Worm (Caenorhabditis elegans) whole organism, L4 larva: ENCODE results near the gene D2024.5.

ENCODE experiments used
- F10B5.3 ChIP-seq: sonication (generic microtip); optimal IDR thresholded peaks from 2 replicates; lab custom pipeline; 2016; ENCODE audit warnings: mild to moderate bottlenecking, missing genetic modification characterization, missing compliant biosample characterization
- F26F4.8 ChIP-seq: fragments of 200-800 bp; sonication (Bioruptor generic); conservative IDR thresholded peaks from 2 replicates; pipeline ENCODE4 v1.3.6; 2022; ENCODE audit warnings: missing genetic modification characterization, missing compliant biosample characterization
- T20F7.1 ChIP-seq: fragments of 200-800 bp; sonication (Bioruptor generic); optimal IDR thresholded peaks from 2 replicates; lab custom pipeline; 2018; ENCODE audit warnings: mild to moderate bottlenecking, missing genetic modification characterization, missing compliant biosample characterization
- T26A8.4 ChIP-seq: fragments of 200-800 bp; sonication (Bioruptor generic); IDR thresholded peaks from 2 replicates; pipeline ENCODE4 v1.3.6; 2022; ENCODE audit warnings: missing genetic modification characterization, missing compliant biosample characterization
- Y75B8A.6 ChIP-seq: fragments of 200-800 bp; sonication (Bioruptor generic); IDR thresholded peaks from 2 replicates; pipeline ENCODE4 v1.3.6; 2022; ENCODE audit warnings: missing genetic modification reagents, missing genetic modification characterization, missing compliant biosample characterization
- ZK337.2 ChIP-seq: fragments of 200-800 bp; sonication (Bioruptor generic); IDR thresholded peaks from 2 replicates; pipeline ENCODE4 v1.3.6; 2022; ENCODE audit warnings: missing genetic modification reagents, missing genetic modification characterization, missing compliant biosample characterization
- ZK546.5 ChIP-seq, 2 experiments: sonication (generic microtip); optimal IDR thresholded peaks; 2 replicates each; lab custom pipeline; 2017; ENCODE audit warnings: missing biosample characterization in 2 of 2, missing genetic modification characterization in 2 of 2
- aha-1 ChIP-seq: fragments of 150-350 bp; peaks from one replicate; lab custom pipeline; 2014; ENCODE audit warnings: missing biosample characterization, missing genetic modification characterization
- aly-2 ChIP-seq: sonication (generic microtip); optimal IDR thresholded peaks from 2 replicates; lab custom pipeline; 2018; ENCODE audit warnings: missing biosample characterization, missing genetic modification characterization
- arid-1 ChIP-seq: fragments of 200-800 bp; sonication (Bioruptor generic); conservative IDR thresholded peaks from 2 replicates; pipeline ENCODE4 v1.3.6; 2022; ENCODE audit warnings: missing genetic modification reagents, missing genetic modification characterization, missing compliant biosample characterization
- ceh-20 ChIP-seq: fragments of 200-800 bp; sonication (Bioruptor generic); IDR thresholded peaks from 2 replicates; pipeline ENCODE4 v1.3.6; 2022; ENCODE audit warnings: missing genetic modification reagents, missing genetic modification characterization, missing compliant biosample characterization
- ceh-28 ChIP-seq: fragments of 150-350 bp; optimal IDR thresholded peaks from 2 replicates; lab custom pipeline; 2014; ENCODE audit warnings: missing biosample characterization, missing genetic modification reagents, missing genetic modification characterization
- ceh-32 ChIP-seq: sonication (generic microtip); optimal IDR thresholded peaks from 2 replicates; lab custom pipeline; 2016; ENCODE audit warnings: mild to moderate bottlenecking, missing genetic modification characterization, missing compliant biosample characterization; ENCODE audit not compliant: poor library complexity
- ceh-44 ChIP-seq: fragments of 200-800 bp; sonication (Bioruptor generic); IDR thresholded peaks from 2 replicates; pipeline ENCODE4 v1.3.6; 2022; ENCODE audit warnings: missing genetic modification reagents, missing genetic modification characterization, missing compliant biosample characterization
- ceh-62 ChIP-seq: sonication (generic microtip); optimal IDR thresholded peaks from 2 replicates; lab custom pipeline; 2017; ENCODE audit warnings: missing biosample characterization, missing genetic modification characterization
- ctbp-1 ChIP-seq: fragments of 200-800 bp; sonication (Bioruptor generic); IDR thresholded peaks from 2 replicates; pipeline ENCODE4 v1.3.6; 2022; ENCODE audit warnings: missing genetic modification reagents, missing genetic modification characterization, missing compliant biosample characterization
- daf-16 ChIP-seq, 3 experiments: sonication (generic microtip); optimal IDR thresholded peaks; 2 replicates each; lab custom pipeline; 2016 to 2017; ENCODE audit warnings: missing genetic modification characterization in 3 of 3, missing genetic modification reagents in 3 of 3, mild to moderate bottlenecking in 2 of 3, missing compliant biosample characterization in 2 of 3, missing biosample characterization in 1 of 3, moderate library complexity in 1 of 3
- dmd-6 ChIP-seq: fragments of 200-800 bp; sonication (Bioruptor generic); IDR thresholded peaks from 2 replicates; pipeline ENCODE4 v1.3.6; 2022; ENCODE audit warnings: missing genetic modification reagents, missing genetic modification characterization, missing compliant biosample characterization
- dpl-1 ChIP-seq: fragments of 150-350 bp; optimal IDR thresholded peaks from 2 replicates; lab custom pipeline; 2014; ENCODE audit warnings: missing biosample characterization, missing genetic modification reagents, missing genetic modification characterization
- dve-1 ChIP-seq: sonication (generic microtip); optimal IDR thresholded peaks from 2 replicates; lab custom pipeline; 2017; ENCODE audit warnings: antibody characterized with exemption, mild to moderate bottlenecking, missing genetic modification characterization, missing compliant biosample characterization; ENCODE audit not compliant: insufficient read depth
- egl-43 ChIP-seq: fragments of 200-800 bp; sonication (Bioruptor generic); IDR thresholded peaks from 2 replicates; pipeline ENCODE4 v1.3.6; 2022; ENCODE audit warnings: missing genetic modification reagents, missing genetic modification characterization, missing compliant biosample characterization
- fkh-10 ChIP-seq: fragments of 150-350 bp; optimal IDR thresholded peaks from 2 replicates; lab custom pipeline; 2014; ENCODE audit warnings: missing biosample characterization, missing genetic modification reagents, missing genetic modification characterization
- fos-1 ChIP-seq: fragments of 150-350 bp; optimal IDR thresholded peaks from 2 replicates; lab custom pipeline; 2014; ENCODE audit warnings: missing biosample characterization, missing genetic modification characterization
- hif-1 ChIP-seq, 2 experiments: sonication (generic microtip); optimal IDR thresholded peaks; 2 replicates each; lab custom pipeline; 2016 to 2017; ENCODE audit warnings: missing compliant biosample characterization in 2 of 2, missing genetic modification characterization in 2 of 2, missing genetic modification reagents in 2 of 2, missing genotype in 2 of 2, mild to moderate bottlenecking in 1 of 2
- hlh-11 ChIP-seq: fragments of 200-800 bp; sonication (Bioruptor generic); optimal IDR thresholded peaks from 2 replicates; lab custom pipeline; 2018; ENCODE audit warnings: mild to moderate bottlenecking, missing genetic modification characterization, missing compliant biosample characterization
- hlh-30 ChIP-seq: sonication (generic microtip); optimal IDR thresholded peaks from 2 replicates; lab custom pipeline; 2017; ENCODE audit warnings: antibody characterized with exemption, mild to moderate bottlenecking, missing genetic modification characterization, missing compliant biosample characterization; ENCODE audit not compliant: insufficient read depth
- hmg-1.1 ChIP-seq: fragments of 200-800 bp; sonication (Bioruptor generic); IDR thresholded peaks from 2 replicates; pipeline ENCODE4 v1.3.6; 2022; ENCODE audit warnings: missing genetic modification reagents, missing genetic modification characterization, missing compliant biosample characterization
- lim-7 ChIP-seq: fragments of 200-800 bp; sonication (Bioruptor generic); IDR thresholded peaks from 2 replicates; pipeline ENCODE4 v1.3.6; 2022; ENCODE audit warnings: missing genetic modification characterization, missing compliant biosample characterization
- lin-1 ChIP-seq: fragments of 200-800 bp; sonication (Bioruptor generic); IDR thresholded peaks from 2 replicates; pipeline ENCODE4 v1.3.6; 2022; ENCODE audit warnings: missing genetic modification reagents, missing genetic modification characterization, missing compliant biosample characterization
- lin-13 ChIP-seq: fragments of 150-350 bp; optimal IDR thresholded peaks from 2 replicates; lab custom pipeline; 2014; ENCODE audit warnings: missing biosample characterization, missing genetic modification reagents, missing genetic modification characterization
- lin-15B ChIP-seq: fragments of 150-350 bp; sonication (generic microtip); optimal IDR thresholded peaks from 3 replicates; lab custom pipeline; 2014; ENCODE audit warnings: missing biosample characterization, missing genetic modification characterization
- lin-38 ChIP-seq: fragments of 200-800 bp; sonication (Bioruptor generic); IDR thresholded peaks from 2 replicates; pipeline ENCODE4 v1.3.6; 2022; ENCODE audit warnings: missing genetic modification reagents, missing genetic modification characterization, missing compliant biosample characterization
- lin-39 ChIP-seq: fragments of 150-350 bp; optimal IDR thresholded peaks from 2 replicates; lab custom pipeline; 2014; ENCODE audit warnings: missing biosample characterization, missing genetic modification reagents, missing genetic modification characterization
- lir-3 ChIP-seq: sonication (generic microtip); optimal IDR thresholded peaks from 2 replicates; lab custom pipeline; 2016; ENCODE audit warnings: mild to moderate bottlenecking, missing genetic modification characterization, missing compliant biosample characterization
- lsy-2 ChIP-seq, 2 experiments: fragments of 150-350 bp in 1 of 2; sonication (generic microtip) in 1 of 2; optimal IDR thresholded peaks; 2 replicates each; lab custom pipeline; 2014 to 2017; ENCODE audit warnings: missing biosample characterization in 2 of 2, missing genetic modification characterization in 2 of 2
- mxl-2 ChIP-seq: fragments of 200-800 bp; sonication (Bioruptor generic); conservative IDR thresholded peaks from 2 replicates; pipeline ENCODE4 v1.3.6; 2022; ENCODE audit warnings: missing genetic modification reagents, missing genetic modification characterization, missing compliant biosample characterization
- mxl-3 ChIP-seq: fragments of 200-800 bp; sonication (Bioruptor generic); optimal IDR thresholded peaks from 2 replicates; lab custom pipeline; 2018; ENCODE audit warnings: mild to moderate bottlenecking, missing genetic modification characterization, missing compliant biosample characterization
- nhr-111 ChIP-seq: fragments of 200-800 bp; sonication (Bioruptor generic); optimal IDR thresholded peaks from 2 replicates; lab custom pipeline; 2018; ENCODE audit warnings: mild to moderate bottlenecking, missing genetic modification characterization, missing compliant biosample characterization
- nhr-41 ChIP-seq: fragments of 200-800 bp; sonication (Bioruptor generic); IDR thresholded peaks from 2 replicates; pipeline ENCODE4 v1.3.6; 2022; ENCODE audit warnings: missing genetic modification reagents, missing genetic modification characterization, missing compliant biosample characterization
- php-3 ChIP-seq: fragments of 200-800 bp; sonication (Bioruptor generic); IDR thresholded peaks from 2 replicates; pipeline ENCODE4 v1.3.6; 2022; ENCODE audit warnings: missing genetic modification reagents, missing genetic modification characterization, missing compliant biosample characterization
- rbr-2 ChIP-seq: sonication (generic microtip); optimal IDR thresholded peaks from 2 replicates; lab custom pipeline; 2016; ENCODE audit warnings: missing genotype, missing genetic modification characterization, missing compliant biosample characterization
- sdz-12 ChIP-seq: fragments of 200-800 bp; sonication (Bioruptor generic); optimal IDR thresholded peaks from 2 replicates; lab custom pipeline; 2018; ENCODE audit warnings: mild to moderate bottlenecking, missing genetic modification characterization, missing compliant biosample characterization
- tag-97 ChIP-seq: fragments of 200-800 bp; sonication (Bioruptor generic); IDR thresholded peaks from 2 replicates; pipeline ENCODE4 v1.3.6; 2022; ENCODE audit warnings: missing genetic modification characterization, missing compliant biosample characterization
- unc-62 ChIP-seq, 3 experiments: fragments of 150-350 bp in 1 of 3; sonication (generic microtip); optimal IDR thresholded peaks in 2 of 3; peaks in 1 of 3; 1 replicate in 1 of 3; 2 replicates in 2 of 3; lab custom pipeline; 2014 to 2017; ENCODE audit warnings: missing biosample characterization in 3 of 3, missing genetic modification characterization in 3 of 3, missing genetic modification reagents in 3 of 3, missing genotype in 1 of 3
- zfp-2 ChIP-seq: sonication (generic microtip); optimal IDR thresholded peaks from 2 replicates; lab custom pipeline; 2016; ENCODE audit warnings: mild to moderate bottlenecking, missing genetic modification characterization, missing compliant biosample characterization
- zfp-3 ChIP-seq: fragments of 200-800 bp; sonication (Bioruptor generic); conservative IDR thresholded peaks from 2 replicates; pipeline ENCODE4 v1.3.6; 2022; ENCODE audit warnings: missing genetic modification reagents, missing genetic modification characterization, missing compliant biosample characterization
- zip-2 ChIP-seq: fragments of 150-350 bp; optimal IDR thresholded peaks from 2 replicates; lab custom pipeline; 2014; ENCODE audit warnings: missing biosample characterization, missing genetic modification characterization
- ztf-7 ChIP-seq: fragments of 150-350 bp; optimal IDR thresholded peaks from 2 replicates; lab custom pipeline; 2014; ENCODE audit warnings: missing biosample characterization, missing genetic modification characterization

Gene D2024.5

ce11 chrIV:7182818-7183217 is 45.3 kb downstream of the D2024.5 start (continued):
- TF ChIP-seq daf-16 (GFP tag; optimal IDR thresholded peaks at IDR 0.05; lab: Kevin White, UChicago) (peak in 1 of 2 experiments; percentile 49), daf-16 (tag; optimal IDR thresholded peaks at IDR 0.05; lab: Kevin White, UChicago) (peak; percentile 91), zip-2 (no peak), hif-1 (tag; optimal IDR thresholded peaks at IDR 0.05; lab: Kevin White, UChicago) (no peak), aly-2 (tag; lab: Kevin White, UChicago) (no peak), hlh-30 (no peak), nhr-41 (GFP tag; lab: Robert Waterston, UW) (no peak), unc-62 (GFP tag; optimal IDR thresholded peaks at IDR 0.05 in 1 of 2; lab: Kevin White, UChicago) (peak in 1 of 2 experiments; percentile 4), unc-62 (tag; optimal IDR thresholded peaks at IDR 0.05; lab: Kevin White, UChicago) (no peak), tag-97 (GFP tag; lab: Robert Waterston, UW) (no peak), F26F4.8 (GFP tag; lab: Robert Waterston, UW) (no peak), T26A8.4 (no peak), ceh-28 (tag; lab: Kevin White, UChicago) (no peak), ceh-32 (tag; lab: Kevin White, UChicago) (no peak), lin-1 (GFP tag; lab: Robert Waterston, UW) (no peak), hmg-1.1 (GFP tag; lab: Robert Waterston, UW) (no peak), lsy-2 (tag; optimal IDR thresholded peaks at IDR 0.05; lab: Kevin White, UChicago) (no peak), php-3 (GFP tag; lab: Robert Waterston, UW) (peak; percentile 54; the same call in 1 of the 2 replicates), zfp-2 (tag; lab: Kevin White, UChicago) (no peak), fkh-10 (GFP tag; lab: Kevin White, UChicago) (no peak), rbr-2 (tag; lab: Kevin White, UChicago) (no peak), egl-43 (GFP tag; lab: Robert Waterston, UW) (no peak), Y75B8A.6 (GFP tag; lab: Robert Waterston, UW) (no peak), T20F7.1 (peak; percentile 40), dmd-6 (peak; percentile 94), dpl-1 (GFP tag; lab: Kevin White, UChicago) (no peak), dve-1 (peak; percentile 60), lin-38 (GFP tag; lab: Robert Waterston, UW) (no peak), arid-1 (GFP tag; lab: Robert Waterston, UW) (no peak), sdz-12 (GFP tag; lab: Kevin White, UChicago) (no peak)
- TF ChIP-seq, all 104 proteins: peak for 10

ce11 chrIV:7180304-7180703 is 47.8 kb downstream of the D2024.5 start, which contains the start of gene cest-10:
TSS of gene cest-10 (plus strand) at chrIV:7180557.
- TF ChIP-seq fos-1 (tag; lab: Kevin White, UChicago) (no peak), ZK337.2 (GFP tag; lab: Robert Waterston, UW) (no peak), nhr-111 (GFP tag; lab: Kevin White, UChicago) (no peak), ceh-28 (tag; lab: Kevin White, UChicago) (no peak), hlh-11 (peak; percentile 68), hmg-1.1 (GFP tag; lab: Robert Waterston, UW) (no peak), F10B5.3 (no peak), ceh-62 (tag; lab: Kevin White, UChicago) (no peak), lin-13 (GFP tag; lab: Kevin White, UChicago) (no peak), ztf-7 (tag; lab: Kevin White, UChicago) (no peak), zfp-3 (GFP tag; lab: Robert Waterston, UW) (no peak), ceh-44 (GFP tag; lab: Robert Waterston, UW) (no peak), ZK546.5 (tag; optimal IDR thresholded peaks at IDR 0.05; lab: Kevin White, UChicago) (no peak), mxl-2 (GFP tag; lab: Robert Waterston, UW) (no peak), arid-1 (GFP tag; lab: Robert Waterston, UW) (no peak), lin-15B (tag; lab: Kevin White, UChicago) (no peak), zip-2 (no peak), lim-7 (GFP tag; lab: Robert Waterston, UW) (no peak), ceh-20 (GFP tag; lab: Robert Waterston, UW) (no peak), mxl-3 (no peak), lin-39 (tag; lab: Kevin White, UChicago) (no peak), Y75B8A.6 (GFP tag; lab: Robert Waterston, UW) (0 out of 2 replicates have a peak, but pooled peaks have one; percentile 22), lir-3 (tag; lab: Kevin White, UChicago) (no peak), aha-1 (tag; lab: Kevin White, UChicago) (peak; percentile 56), ceh-32 (tag; lab: Kevin White, UChicago) (no peak), ctbp-1 (GFP tag; lab: Robert Waterston, UW) (no peak), hif-1 (tag; optimal IDR thresholded peaks at IDR 0.05; lab: Kevin White, UChicago) (no peak)
